Worm (Caenorhabditis elegans) whole organism, L1 larva: ENCODE results near the gene evl-14.
A peak's percentile ranks its signal among the peaks of the same experiment; 100 is the strongest.

Experiments used
- C04F5.9 ChIP-seq: sonication (generic microtip); optimal IDR thresholded peaks from 2 replicates; lab custom pipeline; 2016; ENCODE audit warnings: missing genetic modification characterization, missing compliant biosample characterization
- C34B4.2 ChIP-seq: sonication (generic microtip); optimal IDR thresholded peaks from 2 replicates; lab custom pipeline; 2017; ENCODE audit warnings: mild to moderate bottlenecking, missing genetic modification characterization, missing compliant biosample characterization
- F16B12.6 ChIP-seq: fragments of 150-350 bp; optimal IDR thresholded peaks from 2 replicates; lab custom pipeline; 2014; ENCODE audit warnings: missing biosample characterization, missing genetic modification characterization
- aha-1 ChIP-seq: fragments of 150-350 bp; optimal IDR thresholded peaks from 2 replicates; lab custom pipeline; 2014; ENCODE audit warnings: missing biosample characterization, missing genetic modification characterization
- alr-1 ChIP-seq: fragments of 200-800 bp; sonication (Bioruptor generic); optimal IDR thresholded peaks from 2 replicates; lab custom pipeline; 2018; ENCODE audit warnings: borderline replicate concordance, mild to moderate bottlenecking, missing genetic modification characterization, missing compliant biosample characterization
- ceh-63 ChIP-seq: fragments of 200-800 bp; sonication (Bioruptor generic); optimal IDR thresholded peaks from 2 replicates; lab custom pipeline; 2018; ENCODE audit warnings: mild to moderate bottlenecking, missing genetic modification characterization, missing compliant biosample characterization
- ceh-8 ChIP-seq: fragments of 200-800 bp; sonication (Bioruptor generic); optimal IDR thresholded peaks from 2 replicates; lab custom pipeline; 2018; ENCODE audit warnings: mild to moderate bottlenecking, missing genetic modification characterization, moderate library complexity, missing compliant biosample characterization
- ceh-82 ChIP-seq, 3 experiments: fragments of 150-350 bp in 1 of 3; sonication (generic microtip) in 2 of 3; optimal IDR thresholded peaks; 2 replicates each; lab custom pipeline; 2014 to 2017; ENCODE audit warnings: missing biosample characterization in 3 of 3, missing genetic modification characterization in 3 of 3
- ceh-88 ChIP-seq: fragments of 200-800 bp; sonication (Bioruptor generic); IDR thresholded peaks from 2 replicates; pipeline ENCODE4 v1.3.6; 2022; ENCODE audit warnings: missing genetic modification characterization, missing compliant biosample characterization
- ceh-90 ChIP-seq: sonication (generic microtip); optimal IDR thresholded peaks from 2 replicates; lab custom pipeline; 2016; ENCODE audit warnings: missing genetic modification characterization, missing compliant biosample characterization
- ces-1 ChIP-seq: fragments of 150-350 bp; optimal IDR thresholded peaks from 2 replicates; lab custom pipeline; 2014; ENCODE audit warnings: missing biosample characterization, missing genetic modification reagents, missing genetic modification characterization
- dpl-1 ChIP-seq, 3 experiments: fragments of 150-350 bp in 2 of 3; sonication (generic microtip) in 1 of 3; optimal IDR thresholded peaks; 2 replicates each; lab custom pipeline; 2014 to 2017; ENCODE audit warnings: missing biosample characterization in 3 of 3, missing genetic modification characterization in 3 of 3, missing genetic modification reagents in 3 of 3
- efl-1 ChIP-seq, 4 experiments: fragments of 150-350 bp; optimal IDR thresholded peaks in 3 of 4; peaks in 1 of 4; 1 replicate in 1 of 4; 2 replicates in 3 of 4; lab custom pipeline; 2014; ENCODE audit warnings: missing biosample characterization in 2 of 4, missing genetic modification characterization in 2 of 4, missing genetic modification reagents in 2 of 4
- egl-13 ChIP-seq: sonication (generic microtip); optimal IDR thresholded peaks from 2 replicates; lab custom pipeline; 2016; ENCODE audit warnings: missing genotype, missing genetic modification reagents, missing genetic modification characterization, missing compliant biosample characterization
- elt-2 ChIP-seq: sonication (generic microtip); optimal IDR thresholded peaks from 2 replicates; lab custom pipeline; 2016; ENCODE audit warnings: missing genetic modification characterization, mild to moderate bottlenecking, inconsistent platforms, missing compliant biosample characterization, missing genetic modification reagents
- elt-3 ChIP-seq, 6 experiments: fragments of 150-350 bp in 1 of 6; sonication (generic microtip); optimal IDR thresholded peaks; 2 replicates each; lab custom pipeline; 2017 to 2018; ENCODE audit warnings: missing biosample characterization in 6 of 6, missing genetic modification characterization in 6 of 6, inconsistent platforms in 1 of 6
- fos-1 ChIP-seq: fragments of 150-350 bp; optimal IDR thresholded peaks from 2 replicates; lab custom pipeline; 2014; ENCODE audit warnings: missing biosample characterization, missing genetic modification characterization
- grh-1 ChIP-seq: fragments of 200-800 bp; sonication (Bioruptor generic); IDR thresholded peaks from 2 replicates; pipeline ENCODE4 v1.3.6; 2022; ENCODE audit warnings: missing genetic modification reagents, missing genetic modification characterization, missing compliant biosample characterization
- hlh-4 ChIP-seq: sonication (generic microtip); optimal IDR thresholded peaks from 2 replicates; lab custom pipeline; 2016; ENCODE audit warnings: mild to moderate bottlenecking, missing genetic modification characterization, missing compliant biosample characterization
- hpl-2 ChIP-seq: fragments of 150-350 bp; optimal IDR thresholded peaks from 2 replicates; lab custom pipeline; 2014; ENCODE audit warnings: missing biosample characterization, missing genetic modification reagents, missing genetic modification characterization
- irx-1 ChIP-seq: sonication (generic microtip); optimal IDR thresholded peaks from 2 replicates; lab custom pipeline; 2016; ENCODE audit warnings: missing genetic modification characterization, missing compliant biosample characterization
- lin-13 ChIP-seq: fragments of 150-350 bp; optimal IDR thresholded peaks from 2 replicates; lab custom pipeline; 2014; ENCODE audit warnings: missing biosample characterization, missing genetic modification reagents, missing genetic modification characterization
- lin-15B ChIP-seq: fragments of 150-350 bp; sonication (generic microtip); optimal IDR thresholded peaks from 3 replicates; lab custom pipeline; 2014; ENCODE audit warnings: missing biosample characterization, missing genetic modification characterization
- lin-39 ChIP-seq: fragments of 150-350 bp; optimal IDR thresholded peaks from 2 replicates; lab custom pipeline; 2014; ENCODE audit warnings: missing biosample characterization, missing genetic modification reagents, missing genetic modification characterization
- lsy-2 ChIP-seq, 2 experiments: fragments of 150-350 bp; optimal IDR thresholded peaks; 2 replicates each; lab custom pipeline; 2014; ENCODE audit warnings: missing biosample characterization in 2 of 2, missing genetic modification characterization in 2 of 2
- mab-9 ChIP-seq: fragments of 200-800 bp; sonication (Bioruptor generic); IDR thresholded peaks from 2 replicates; pipeline ENCODE4 v1.3.6; 2022; ENCODE audit warnings: missing genetic modification reagents, missing genetic modification characterization, missing compliant biosample characterization
- mdl-1 ChIP-seq, 2 experiments: fragments of 150-350 bp; optimal IDR thresholded peaks; 2 replicates each; lab custom pipeline; 2014 to 2017; ENCODE audit warnings: missing biosample characterization in 2 of 2, missing genetic modification characterization in 2 of 2, inconsistent platforms in 1 of 2
- mef-2 ChIP-seq: fragments of 150-350 bp; optimal IDR thresholded peaks from 2 replicates; lab custom pipeline; 2014; ENCODE audit warnings: missing biosample characterization, missing genetic modification characterization
- mep-1 ChIP-seq: fragments of 150-350 bp; optimal IDR thresholded peaks from 2 replicates; lab custom pipeline; 2014; ENCODE audit warnings: missing biosample characterization, missing genetic modification characterization
- nhr-11 ChIP-seq: fragments of 150-350 bp; optimal IDR thresholded peaks from 2 replicates; lab custom pipeline; 2014; ENCODE audit warnings: missing biosample characterization, missing genetic modification characterization
- nhr-12 ChIP-seq: sonication (generic microtip); optimal IDR thresholded peaks from 2 replicates; lab custom pipeline; 2017; ENCODE audit warnings: missing biosample characterization, missing genetic modification characterization
- nhr-19 ChIP-seq: fragments of 200-800 bp; sonication (Bioruptor generic); conservative IDR thresholded peaks from 2 replicates; pipeline ENCODE4 v1.3.6; 2022; ENCODE audit warnings: missing genetic modification characterization, missing compliant biosample characterization
- nhr-20 ChIP-seq: sonication (generic microtip); optimal IDR thresholded peaks from 2 replicates; lab custom pipeline; 2016; ENCODE audit warnings: mild to moderate bottlenecking, missing genetic modification characterization, missing compliant biosample characterization
- nhr-47 ChIP-seq: sonication (generic microtip); optimal IDR thresholded peaks from 2 replicates; lab custom pipeline; 2016; ENCODE audit warnings: mild to moderate bottlenecking, missing genetic modification characterization, moderate library complexity, missing compliant biosample characterization
- nhr-71 ChIP-seq: sonication (generic microtip); optimal IDR thresholded peaks from 2 replicates; lab custom pipeline; 2016; ENCODE audit warnings: mild to moderate bottlenecking, missing genetic modification characterization, moderate library complexity, missing compliant biosample characterization
- nhr-77 ChIP-seq: fragments of 150-350 bp; optimal IDR thresholded peaks from 2 replicates; lab custom pipeline; 2014; ENCODE audit warnings: missing biosample characterization, missing genetic modification characterization
- nhr-84 ChIP-seq: sonication (generic microtip); optimal IDR thresholded peaks from 2 replicates; lab custom pipeline; 2017; ENCODE audit warnings: missing biosample characterization, missing genetic modification characterization
- nhr-90 ChIP-seq: sonication (generic microtip); optimal IDR thresholded peaks from 2 replicates; lab custom pipeline; 2016; ENCODE audit warnings: mild to moderate bottlenecking, missing genetic modification characterization, missing compliant biosample characterization; ENCODE audit not compliant: poor library complexity
- pag-3 ChIP-seq: sonication (generic microtip); optimal IDR thresholded peaks from 2 replicates; lab custom pipeline; 2017; ENCODE audit warnings: missing genetic modification characterization, mild to moderate bottlenecking, missing compliant biosample characterization, antibody characterized with exemption, borderline replicate concordance; ENCODE audit not compliant: insufficient read depth
- pax-3 ChIP-seq: fragments of 200-800 bp; sonication (Bioruptor generic); optimal IDR thresholded peaks from 2 replicates; lab custom pipeline; 2018; ENCODE audit warnings: mild to moderate bottlenecking, missing genetic modification characterization, moderate library complexity, missing compliant biosample characterization
- pqm-1 ChIP-seq: sonication (generic microtip); optimal IDR thresholded peaks from 3 replicates; lab custom pipeline; 2017; ENCODE audit warnings: missing biosample characterization, missing genetic modification characterization
- skn-1 ChIP-seq: fragments of 150-350 bp; optimal IDR thresholded peaks from 2 replicates; lab custom pipeline; 2014; ENCODE audit warnings: missing biosample characterization, missing genetic modification characterization
- sox-4 ChIP-seq: sonication (generic microtip); optimal IDR thresholded peaks from 2 replicates; lab custom pipeline; 2016; ENCODE audit warnings: missing genetic modification characterization, missing compliant biosample characterization
- sptf-1 ChIP-seq: fragments of 150-350 bp; optimal IDR thresholded peaks from 2 replicates; lab custom pipeline; 2014; ENCODE audit warnings: missing biosample characterization, missing genetic modification characterization
- sup-37 ChIP-seq: fragments of 200-800 bp; sonication (Bioruptor generic); optimal IDR thresholded peaks from 2 replicates; lab custom pipeline; 2018; ENCODE audit warnings: mild to moderate bottlenecking, missing genetic modification characterization, missing compliant biosample characterization
- unc-130 ChIP-seq: fragments of 150-350 bp; optimal IDR thresholded peaks from 2 replicates; lab custom pipeline; 2017; ENCODE audit warnings: missing biosample characterization, missing genetic modification characterization, inconsistent platforms
- unc-86 ChIP-seq: sonication (generic microtip); optimal IDR thresholded peaks from 2 replicates; lab custom pipeline; 2016; ENCODE audit warnings: missing genetic modification characterization, missing compliant biosample characterization
- unc-98 ChIP-seq: fragments of 200-800 bp; sonication (Bioruptor generic); IDR thresholded peaks from 2 replicates; pipeline ENCODE4 v1.3.6; 2022; ENCODE audit warnings: missing genetic modification characterization, missing compliant biosample characterization
- vab-15 ChIP-seq: sonication (generic microtip); optimal IDR thresholded peaks from 2 replicates; lab custom pipeline; 2017; ENCODE audit warnings: missing genotype, mild to moderate bottlenecking, missing genetic modification characterization, missing compliant biosample characterization
- zag-1 ChIP-seq: fragments of 150-350 bp; optimal IDR thresholded peaks from 2 replicates; lab custom pipeline; 2014; ENCODE audit warnings: missing biosample characterization, missing genetic modification characterization
- zip-4 ChIP-seq: fragments of 200-800 bp; sonication (Bioruptor generic); optimal IDR thresholded peaks from 2 replicates; lab custom pipeline; 2018; ENCODE audit warnings: mild to moderate bottlenecking, missing genetic modification characterization, moderate library complexity, missing compliant biosample characterization
- ztf-11 ChIP-seq, 2 experiments: sonication (generic microtip); optimal IDR thresholded peaks; 2 replicates each; lab custom pipeline; 2016 to 2017; ENCODE audit warnings: missing genetic modification characterization in 2 of 2, missing biosample characterization in 1 of 2, missing compliant biosample characterization in 1 of 2

The evl-14 gene

DNA sequence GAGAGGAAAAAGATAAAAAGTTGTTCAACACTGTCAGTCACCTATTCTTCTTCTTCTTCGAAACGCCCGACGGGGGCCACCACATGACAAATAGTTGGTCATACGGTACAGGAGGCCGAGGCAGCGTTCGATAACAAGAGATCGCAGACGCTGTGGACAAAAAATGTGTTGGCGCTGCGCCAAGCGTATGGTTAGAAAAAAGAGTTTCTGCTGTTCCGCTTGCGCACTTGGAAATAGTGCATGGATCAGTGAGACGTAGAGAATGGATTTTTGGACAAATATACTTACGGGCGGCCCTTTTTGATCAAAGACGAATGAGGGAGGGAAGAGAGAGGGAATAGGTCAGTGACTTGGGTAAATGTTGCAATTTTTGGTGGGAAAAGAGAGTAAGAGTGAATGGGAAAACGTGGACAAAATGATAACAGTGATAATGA is 28.2 kb downstream of the evl-14 start (continued):
- TF ChIP-seq nhr-90 (tag; lab: Kevin White, UChicago): peak; percentile 93
- TF ChIP-seq aha-1 (tag; lab: Kevin White, UChicago): no peak
- no peak for TF ChIP-seq ceh-8 (GFP tag; lab: Kevin White, UChicago)
- TF ChIP-seq nhr-11 (tag; lab: Kevin White, UChicago): no peak
- TF ChIP-seq lin-15B (tag; lab: Kevin White, UChicago): no peak
- peak; percentile 75 to 91 for TF ChIP-seq lsy-2 (tag; optimal IDR thresholded peaks at IDR 0.05; lab: Kevin White, UChicago)
- peak; percentile 98 for TF ChIP-seq nhr-20 (tag; lab: Kevin White, UChicago)
- peak; percentile 30 for TF ChIP-seq fos-1 (tag; lab: Kevin White, UChicago)
- no peak for TF ChIP-seq ceh-90 (tag; lab: Kevin White, UChicago)
- TF ChIP-seq dpl-1 (GFP tag; optimal IDR thresholded peaks at IDR 0.05; lab: Kevin White, UChicago): peak; percentile 51 to 59 (median 57)
- TF ChIP-seq unc-130 (tag; lab: Kevin White, UChicago): no peak
- peak; percentile 86 for TF ChIP-seq grh-1
- TF ChIP-seq C04F5.9: peak; percentile 31
- TF ChIP-seq hlh-4: no peak
- no peak for TF ChIP-seq alr-1 (tag; lab: Kevin White, UChicago)
- TF ChIP-seq pqm-1 (tag; lab: Kevin White, UChicago): no peak
- TF ChIP-seq lin-39 (tag; lab: Kevin White, UChicago): no peak
- peak; percentile 39 for TF ChIP-seq zip-4
- peak; percentile 29 for TF ChIP-seq pax-3 (tag; lab: Kevin White, UChicago)
- no peak for TF ChIP-seq sox-4 (tag; lab: Kevin White, UChicago)
- no peak for TF ChIP-seq unc-86 (tag; lab: Kevin White, UChicago)
- TF ChIP-seq ceh-88 (GFP tag; lab: Robert Waterston, UW): peak; percentile 58
- peak; percentile 41 for TF ChIP-seq F16B12.6 (tag; lab: Kevin White, UChicago)
- TF ChIP-seq vab-15: no peak
- TF ChIP-seq nhr-84 (tag; lab: Kevin White, UChicago): no peak
- TF ChIP-seq nhr-12: no peak
- peak; percentile 96 for TF ChIP-seq nhr-71 (tag; lab: Kevin White, UChicago)
- peak; percentile 86 for TF ChIP-seq mep-1 (tag; lab: Kevin White, UChicago)
- TF ChIP-seq egl-13: no peak
- peak; percentile 31 for TF ChIP-seq lin-13 (GFP tag; lab: Kevin White, UChicago)
- TF ChIP-seq sptf-1: no peak
- TF ChIP-seq zag-1: no peak
- TF ChIP-seq skn-1 (tag; lab: Kevin White, UChicago): peak; percentile 75
- TF ChIP-seq sup-37 (GFP tag; lab: Kevin White, UChicago): peak; percentile 83
- TF ChIP-seq mdl-1 (tag; optimal IDR thresholded peaks at IDR 0.05; lab: Kevin White, UChicago): peak in 1 of 2 experiments; percentile 91
- peak; percentile 61 for TF ChIP-seq irx-1 (tag; lab: Kevin White, UChicago)
- TF ChIP-seq C34B4.2: peak; percentile 60
- TF ChIP-seq elt-2 (tag; lab: Kevin White, UChicago): peak; percentile 76
- peak in 3 of 6 experiments; percentile 33 to 79 (median 63) for TF ChIP-seq elt-3 (tag; optimal IDR thresholded peaks at IDR 0.05; lab: Kevin White, UChicago)
- TF ChIP-seq ztf-11 (tag; optimal IDR thresholded peaks at IDR 0.05; lab: Kevin White, UChicago): no peak
- TF ChIP-seq hpl-2 (GFP tag; lab: Kevin White, UChicago): no peak
- no peak for TF ChIP-seq mab-9 (GFP tag; lab: Robert Waterston, UW)
- no peak for TF ChIP-seq ces-1
- peak; percentile 84 for TF ChIP-seq nhr-19 (GFP tag; lab: Robert Waterston, UW)
- peak; percentile 15 to 60 (median 21) for TF ChIP-seq ceh-82 (tag; optimal IDR thresholded peaks at IDR 0.05; lab: Kevin White, UChicago)
- no peak for TF ChIP-seq pag-3 (tag; lab: Kevin White, UChicago)
- peak; percentile 77 for TF ChIP-seq nhr-77
- peak; percentile 60 to 62 for TF ChIP-seq efl-1 (optimal IDR thresholded peaks at IDR 0.05; lab: Kevin White, UChicago)
- TF ChIP-seq efl-1 (GFP tag; optimal IDR thresholded peaks at IDR 0.05 in 1 of 2; lab: Kevin White, UChicago): peak; percentile 29 to 97
- no peak for TF ChIP-seq ceh-63 (GFP tag; lab: Kevin White, UChicago)
- no peak for TF ChIP-seq unc-98 (GFP tag; lab: Robert Waterston, UW)
- no peak for TF ChIP-seq mef-2
- peak; percentile 82 for TF ChIP-seq nhr-47
